Worm (Caenorhabditis elegans) whole organism, L4 larva: ENCODE results near the gene R03G8.3.

Experiments
- dpl-1 ChIP-seq: fragments of 150-350 bp; optimal IDR thresholded peaks from 2 replicates; lab custom pipeline; 2014; ENCODE audit warnings: missing biosample characterization, missing genetic modification reagents, missing genetic modification characterization
- egl-27 ChIP-seq: sonication (generic microtip); optimal IDR thresholded peaks from 3 replicates; lab custom pipeline; 2017; ENCODE audit warnings: missing biosample characterization, missing genetic modification reagents, missing genetic modification characterization
- egl-43 ChIP-seq: fragments of 200-800 bp; sonication (Bioruptor generic); IDR thresholded peaks from 2 replicates; pipeline ENCODE4 v1.3.6; 2022; ENCODE audit warnings: missing genetic modification reagents, missing genetic modification characterization, missing compliant biosample characterization
- hlh-30 ChIP-seq: sonication (generic microtip); optimal IDR thresholded peaks from 2 replicates; lab custom pipeline; 2017; ENCODE audit warnings: antibody characterized with exemption, mild to moderate bottlenecking, missing genetic modification characterization, missing compliant biosample characterization; ENCODE audit not compliant: insufficient read depth
- jun-1 ChIP-seq: fragments of 150-350 bp; optimal IDR thresholded peaks from 2 replicates; lab custom pipeline; 2014; ENCODE audit warnings: missing biosample characterization, missing genetic modification reagents, missing genetic modification characterization
- lin-15B ChIP-seq: fragments of 150-350 bp; sonication (generic microtip); optimal IDR thresholded peaks from 3 replicates; lab custom pipeline; 2014; ENCODE audit warnings: missing biosample characterization, missing genetic modification characterization
- nhr-28 ChIP-seq: fragments of 150-350 bp; optimal IDR thresholded peaks from 2 replicates; lab custom pipeline; 2014; ENCODE audit warnings: missing biosample characterization, missing genetic modification characterization
- zag-1 ChIP-seq: fragments of 150-350 bp; optimal IDR thresholded peaks from 2 replicates; lab custom pipeline; 2014; ENCODE audit warnings: missing biosample characterization, missing genetic modification characterization

- no peak for TF ChIP-seq jun-1 (tag; lab: Kevin White, UChicago)
- TF ChIP-seq nhr-28 (tag; lab: Kevin White, UChicago) = no peak
- TF ChIP-seq lin-15B (tag; lab: Kevin White, UChicago) = no peak
- TF ChIP-seq egl-27 (tag; lab: Kevin White, UChicago) = no peak
- TF ChIP-seq dpl-1 (GFP tag; lab: Kevin White, UChicago) = no peak
- no peak for TF ChIP-seq zag-1
- no peak for TF ChIP-seq egl-43
- no peak for TF ChIP-seq hlh-30 (tag; lab: Kevin White, UChicago)
Measured at ce11 chrX:13084273-13084672, 6.5 kb upstream of the R03G8.3 start, which contains the start of gene R03G8.1.
